Fruit fly (Drosophila melanogaster) S2 (cell line): Measurements from ENCODE around the gene CG14853.

Experiments
- CG8478 ChIP-seq: fragments of >200 bp; optimal IDR thresholded peaks from 2 replicates; lab custom pipeline; 2018
- CTCF ChIP-seq, 2 experiments: fragments of >200 bp; optimal IDR thresholded peaks; 2 replicates each; lab custom pipeline; 2018

dm6 chr3R:14650367-14650766 is 40.9 kb downstream of the CG14853 start:
- TF ChIP-seq CG8478 (lab: Kevin White, UChicago) (no peak), CTCF (optimal IDR thresholded peaks at IDR 0.05; lab: Kevin White, UChicago) (no peak)
